Worm (Caenorhabditis elegans) whole organism, L1 larva: ENCODE results near the gene Y67H2A.10.

Source experiments
- C34B4.2 ChIP-seq: sonication (generic microtip); optimal IDR thresholded peaks from 2 replicates; lab custom pipeline; 2017; ENCODE audit warnings: mild to moderate bottlenecking, missing genetic modification characterization, missing compliant biosample characterization
- F16B12.6 ChIP-seq: fragments of 150-350 bp; optimal IDR thresholded peaks from 2 replicates; lab custom pipeline; 2014; ENCODE audit warnings: missing biosample characterization, missing genetic modification characterization
- aly-2 ChIP-seq: fragments of 150-350 bp; optimal IDR thresholded peaks from 2 replicates; lab custom pipeline; 2014; ENCODE audit warnings: missing biosample characterization, missing genetic modification characterization
- blmp-1 ChIP-seq: fragments of 150-350 bp; optimal IDR thresholded peaks from 2 replicates; lab custom pipeline; 2014; ENCODE audit warnings: missing biosample characterization, missing genetic modification characterization
- ceh-63 ChIP-seq: fragments of 200-800 bp; sonication (Bioruptor generic); optimal IDR thresholded peaks from 2 replicates; lab custom pipeline; 2018; ENCODE audit warnings: mild to moderate bottlenecking, missing genetic modification characterization, missing compliant biosample characterization
- ceh-8 ChIP-seq: fragments of 200-800 bp; sonication (Bioruptor generic); optimal IDR thresholded peaks from 2 replicates; lab custom pipeline; 2018; ENCODE audit warnings: mild to moderate bottlenecking, missing genetic modification characterization, moderate library complexity, missing compliant biosample characterization
- ceh-90 ChIP-seq: sonication (generic microtip); optimal IDR thresholded peaks from 2 replicates; lab custom pipeline; 2016; ENCODE audit warnings: missing genetic modification characterization, missing compliant biosample characterization
- ces-1 ChIP-seq: fragments of 150-350 bp; optimal IDR thresholded peaks from 2 replicates; lab custom pipeline; 2014; ENCODE audit warnings: missing biosample characterization, missing genetic modification reagents, missing genetic modification characterization
- dpl-1 ChIP-seq, 3 experiments: fragments of 150-350 bp in 2 of 3; sonication (generic microtip) in 1 of 3; optimal IDR thresholded peaks; 2 replicates each; lab custom pipeline; 2014 to 2017; ENCODE audit warnings: missing biosample characterization in 3 of 3, missing genetic modification characterization in 3 of 3, missing genetic modification reagents in 3 of 3
- egl-13 ChIP-seq: sonication (generic microtip); optimal IDR thresholded peaks from 2 replicates; lab custom pipeline; 2016; ENCODE audit warnings: missing genotype, missing genetic modification reagents, missing genetic modification characterization, missing compliant biosample characterization
- elt-2 ChIP-seq: sonication (generic microtip); optimal IDR thresholded peaks from 2 replicates; lab custom pipeline; 2016; ENCODE audit warnings: missing genetic modification characterization, mild to moderate bottlenecking, inconsistent platforms, missing compliant biosample characterization, missing genetic modification reagents
- fkh-4 ChIP-seq: sonication (generic microtip); optimal IDR thresholded peaks from 2 replicates; lab custom pipeline; 2016; ENCODE audit warnings: missing compliant biosample characterization, missing genetic modification characterization, borderline replicate concordance
- fkh-8 ChIP-seq: sonication (generic microtip); optimal IDR thresholded peaks from 2 replicates; lab custom pipeline; 2016; ENCODE audit warnings: mild to moderate bottlenecking, missing genetic modification characterization, missing compliant biosample characterization
- fos-1 ChIP-seq: fragments of 150-350 bp; optimal IDR thresholded peaks from 2 replicates; lab custom pipeline; 2014; ENCODE audit warnings: missing biosample characterization, missing genetic modification characterization
- hlh-4 ChIP-seq: sonication (generic microtip); optimal IDR thresholded peaks from 2 replicates; lab custom pipeline; 2016; ENCODE audit warnings: mild to moderate bottlenecking, missing genetic modification characterization, missing compliant biosample characterization
- hpl-2 ChIP-seq: fragments of 150-350 bp; optimal IDR thresholded peaks from 2 replicates; lab custom pipeline; 2014; ENCODE audit warnings: missing biosample characterization, missing genetic modification reagents, missing genetic modification characterization
- irx-1 ChIP-seq: sonication (generic microtip); optimal IDR thresholded peaks from 2 replicates; lab custom pipeline; 2016; ENCODE audit warnings: missing genetic modification characterization, missing compliant biosample characterization
- jun-1 ChIP-seq: fragments of 150-350 bp; optimal IDR thresholded peaks from 2 replicates; lab custom pipeline; 2014; ENCODE audit warnings: missing biosample characterization, missing genetic modification reagents, missing genetic modification characterization
- lin-13 ChIP-seq: fragments of 150-350 bp; optimal IDR thresholded peaks from 2 replicates; lab custom pipeline; 2014; ENCODE audit warnings: missing biosample characterization, missing genetic modification reagents, missing genetic modification characterization
- lin-35 ChIP-seq, 2 experiments: fragments of 150-350 bp; optimal IDR thresholded peaks; 2 replicates each; lab custom pipeline; 2014; ENCODE audit warnings: missing biosample characterization in 2 of 2, missing genetic modification characterization in 2 of 2, missing genetic modification reagents in 2 of 2
- lin-39 ChIP-seq: fragments of 150-350 bp; optimal IDR thresholded peaks from 2 replicates; lab custom pipeline; 2014; ENCODE audit warnings: missing biosample characterization, missing genetic modification reagents, missing genetic modification characterization
- nhr-19 ChIP-seq: fragments of 200-800 bp; sonication (Bioruptor generic); conservative IDR thresholded peaks from 2 replicates; pipeline ENCODE4 v1.3.6; 2022; ENCODE audit warnings: missing genetic modification characterization, missing compliant biosample characterization
- nhr-47 ChIP-seq: sonication (generic microtip); optimal IDR thresholded peaks from 2 replicates; lab custom pipeline; 2016; ENCODE audit warnings: mild to moderate bottlenecking, missing genetic modification characterization, moderate library complexity, missing compliant biosample characterization
- nhr-71 ChIP-seq: sonication (generic microtip); optimal IDR thresholded peaks from 2 replicates; lab custom pipeline; 2016; ENCODE audit warnings: mild to moderate bottlenecking, missing genetic modification characterization, moderate library complexity, missing compliant biosample characterization
- nhr-76 ChIP-seq: sonication (generic microtip); optimal IDR thresholded peaks from 2 replicates; lab custom pipeline; 2017; ENCODE audit warnings: missing biosample characterization, missing genetic modification characterization
- nhr-77 ChIP-seq: fragments of 150-350 bp; optimal IDR thresholded peaks from 2 replicates; lab custom pipeline; 2014; ENCODE audit warnings: missing biosample characterization, missing genetic modification characterization
- nhr-85 ChIP-seq: sonication (generic microtip); peaks from one replicate; lab custom pipeline; 2016; ENCODE audit warnings: missing genetic modification characterization, inconsistent platforms, missing compliant biosample characterization
- pag-3 ChIP-seq: sonication (generic microtip); optimal IDR thresholded peaks from 2 replicates; lab custom pipeline; 2017; ENCODE audit warnings: missing genetic modification characterization, mild to moderate bottlenecking, missing compliant biosample characterization, antibody characterized with exemption, borderline replicate concordance; ENCODE audit not compliant: insufficient read depth
- pax-3 ChIP-seq: fragments of 200-800 bp; sonication (Bioruptor generic); optimal IDR thresholded peaks from 2 replicates; lab custom pipeline; 2018; ENCODE audit warnings: mild to moderate bottlenecking, missing genetic modification characterization, moderate library complexity, missing compliant biosample characterization
- rnt-1 ChIP-seq: sonication (generic microtip); optimal IDR thresholded peaks from 2 replicates; lab custom pipeline; 2016; ENCODE audit warnings: mild to moderate bottlenecking, missing genetic modification characterization, moderate library complexity, missing compliant biosample characterization
- snu-23 ChIP-seq: sonication (generic microtip); optimal IDR thresholded peaks from 2 replicates; lab custom pipeline; 2016; ENCODE audit warnings: missing genetic modification characterization, missing compliant biosample characterization
- sox-4 ChIP-seq: sonication (generic microtip); optimal IDR thresholded peaks from 2 replicates; lab custom pipeline; 2016; ENCODE audit warnings: missing genetic modification characterization, missing compliant biosample characterization
- sptf-1 ChIP-seq: fragments of 150-350 bp; optimal IDR thresholded peaks from 2 replicates; lab custom pipeline; 2014; ENCODE audit warnings: missing biosample characterization, missing genetic modification characterization
- swsn-7 ChIP-seq: sonication (generic microtip); optimal IDR thresholded peaks from 2 replicates; lab custom pipeline; 2016; ENCODE audit warnings: missing genetic modification characterization, missing compliant biosample characterization
- unc-130 ChIP-seq: fragments of 150-350 bp; optimal IDR thresholded peaks from 2 replicates; lab custom pipeline; 2017; ENCODE audit warnings: missing biosample characterization, missing genetic modification characterization, inconsistent platforms
- unc-30 ChIP-seq: sonication (generic microtip); optimal IDR thresholded peaks from 2 replicates; lab custom pipeline; 2017; ENCODE audit warnings: missing biosample characterization, missing genetic modification characterization
- unc-62 ChIP-seq: fragments of 150-350 bp; optimal IDR thresholded peaks from 2 replicates; lab custom pipeline; 2014; ENCODE audit warnings: missing biosample characterization, missing genetic modification reagents, missing genetic modification characterization
- unc-98 ChIP-seq: fragments of 200-800 bp; sonication (Bioruptor generic); IDR thresholded peaks from 2 replicates; pipeline ENCODE4 v1.3.6; 2022; ENCODE audit warnings: missing genetic modification characterization, missing compliant biosample characterization
- xbp-1 ChIP-seq: sonication (generic microtip); optimal IDR thresholded peaks from 2 replicates; lab custom pipeline; 2016; ENCODE audit warnings: missing genetic modification characterization, missing compliant biosample characterization
- zip-4 ChIP-seq: fragments of 200-800 bp; sonication (Bioruptor generic); optimal IDR thresholded peaks from 2 replicates; lab custom pipeline; 2018; ENCODE audit warnings: mild to moderate bottlenecking, missing genetic modification characterization, moderate library complexity, missing compliant biosample characterization
- ztf-11 ChIP-seq, 2 experiments: sonication (generic microtip); optimal IDR thresholded peaks; 2 replicates each; lab custom pipeline; 2016 to 2017; ENCODE audit warnings: missing genetic modification characterization in 2 of 2, missing biosample characterization in 1 of 2, missing compliant biosample characterization in 1 of 2
- ztf-4 ChIP-seq: fragments of 150-350 bp; optimal IDR thresholded peaks from 2 replicates; lab custom pipeline; 2014; ENCODE audit warnings: missing biosample characterization, missing genetic modification characterization

Y67H2A.10 gene

DNA sequence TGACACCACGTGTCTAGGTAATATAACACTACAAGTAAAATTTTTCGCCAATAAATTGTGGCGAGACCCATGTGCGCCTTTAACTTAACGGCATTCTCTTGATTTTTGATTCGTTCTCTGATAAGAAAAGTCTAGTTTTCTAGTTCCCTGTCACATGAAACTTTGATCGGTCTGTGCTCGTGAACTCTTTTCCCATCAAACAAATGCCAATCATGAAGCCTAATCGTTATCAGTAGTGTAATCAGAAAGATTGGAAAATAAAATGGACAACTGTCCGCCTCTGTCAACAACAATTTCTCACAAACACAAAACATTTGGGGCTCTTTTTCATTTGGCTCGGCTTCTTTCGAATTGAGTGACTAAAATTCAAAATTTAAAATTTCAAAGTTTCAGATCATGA, 35.5 kb downstream of the Y67H2A.10 start, which contains the start of gene ttr-45 (continued):
- TF ChIP-seq fkh-4 (tag; lab: Kevin White, UChicago) (no peak), ceh-8 (no peak), unc-30 (tag; lab: Kevin White, UChicago) (no peak), elt-2 (tag; lab: Kevin White, UChicago) (peak; percentile 94), egl-13 (tag; lab: Kevin White, UChicago) (no peak), nhr-47 (tag; lab: Kevin White, UChicago) (no peak), pag-3 (peak; percentile 82), unc-130 (tag; lab: Kevin White, UChicago) (peak; percentile 64), hpl-2 (GFP tag; lab: Kevin White, UChicago) (no peak), lin-35 (GFP tag; optimal IDR thresholded peaks at IDR 0.05; lab: Kevin White, UChicago) (peak in 1 of 2 experiments; percentile 49), dpl-1 (GFP tag; optimal IDR thresholded peaks at IDR 0.05; lab: Kevin White, UChicago) (no peak), fkh-8 (tag; lab: Kevin White, UChicago) (no peak), fos-1 (no peak), lin-13 (GFP tag; lab: Kevin White, UChicago) (no peak), nhr-19 (peak; percentile 65), irx-1 (tag; lab: Kevin White, UChicago) (no peak), ztf-4 (tag; lab: Kevin White, UChicago) (no peak), xbp-1 (tag; lab: Kevin White, UChicago) (no peak), sptf-1 (tag; lab: Kevin White, UChicago) (no peak), aly-2 (tag; lab: Kevin White, UChicago) (no peak), swsn-7 (tag; lab: Kevin White, UChicago) (no peak), jun-1 (tag; lab: Kevin White, UChicago) (no peak), nhr-85 (tag; lab: Kevin White, UChicago) (no peak), nhr-77 (tag; lab: Kevin White, UChicago) (no peak), ztf-11 (tag; optimal IDR thresholded peaks at IDR 0.05; lab: Kevin White, UChicago) (no peak), nhr-76 (tag; lab: Kevin White, UChicago) (no peak), F16B12.6 (tag; lab: Kevin White, UChicago) (no peak), ceh-90 (tag; lab: Kevin White, UChicago) (no peak), snu-23 (GFP tag; lab: Kevin White, UChicago) (peak; percentile 19), C34B4.2 (tag; lab: Kevin White, UChicago) (no peak), sox-4 (tag; lab: Kevin White, UChicago) (no peak), blmp-1 (no peak), unc-62 (GFP tag; lab: Kevin White, UChicago) (no peak), unc-98 (GFP tag; lab: Robert Waterston, UW) (no peak), ceh-63 (GFP tag; lab: Kevin White, UChicago) (no peak), hlh-4 (tag; lab: Kevin White, UChicago) (no peak), zip-4 (GFP tag; lab: Kevin White, UChicago) (no peak), nhr-71 (tag; lab: Kevin White, UChicago) (peak; percentile 74), pax-3 (tag; lab: Kevin White, UChicago) (no peak), lin-39 (tag; lab: Kevin White, UChicago) (no peak), ces-1 (GFP tag; lab: Kevin White, UChicago) (no peak)

DNA sequence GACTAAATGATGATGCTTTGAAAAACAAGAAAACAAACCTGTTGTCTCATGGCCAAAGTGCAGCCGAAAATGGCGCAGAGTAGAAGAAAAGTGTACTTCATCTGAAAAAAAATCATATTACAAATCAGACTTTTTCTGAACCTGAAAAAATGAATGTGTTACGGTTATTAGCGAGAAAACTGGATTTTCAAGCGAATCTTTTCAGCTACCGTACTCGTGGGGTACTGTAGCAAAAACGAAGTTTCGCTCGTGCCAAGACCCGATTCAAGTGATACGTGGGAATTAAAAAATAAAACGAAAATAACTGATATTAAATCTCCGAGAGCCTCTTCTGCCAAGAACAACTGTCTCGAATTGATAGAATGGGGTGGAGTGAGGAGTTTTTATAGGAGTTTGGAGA, 37.1 kb downstream of the Y67H2A.10 start, which contains the start of gene ttr-51:
ttr-51 (minus strand) TSS at position 101 of the 400 bp plus-strand sequence.
- TF ChIP-seq fos-1 (no peak), rnt-1 (tag; lab: Kevin White, UChicago) (peak; percentile 15)
